Worm (Caenorhabditis elegans) whole organism, young adult: ENCODE data around the gene Y43B11AR.1.

ENCODE experiments used
- B0035.1 ChIP-seq: sonication (generic microtip); optimal IDR thresholded peaks from 2 replicates; lab custom pipeline; 2016; ENCODE audit warnings: missing genetic modification characterization, mild to moderate bottlenecking, missing compliant biosample characterization, missing genotype, missing genetic modification reagents
- B0261.1 ChIP-seq: sonication (generic microtip); optimal IDR thresholded peaks from 2 replicates; lab custom pipeline; 2016; ENCODE audit warnings: mild to moderate bottlenecking, missing genetic modification characterization, moderate library complexity, missing compliant biosample characterization
- C06A6.2 ChIP-seq: fragments of 200-800 bp; sonication (Bioruptor generic); conservative IDR thresholded peaks from 2 replicates; pipeline ENCODE4 v1.3.6; 2022; ENCODE audit warnings: missing genetic modification characterization, missing compliant biosample characterization
- F33H1.4 ChIP-seq: fragments of 200-800 bp; sonication (Bioruptor generic); IDR thresholded peaks from 2 replicates; pipeline ENCODE4 v1.3.6; 2022; ENCODE audit warnings: missing genetic modification reagents, missing genetic modification characterization, missing compliant biosample characterization
- F57C9.4 ChIP-seq: sonication (generic microtip); optimal IDR thresholded peaks from 2 replicates; lab custom pipeline; 2017; ENCODE audit warnings: mild to moderate bottlenecking, missing genetic modification characterization, missing compliant biosample characterization
- K11D2.4 ChIP-seq: fragments of 200-800 bp; sonication (Bioruptor generic); IDR thresholded peaks from 2 replicates; pipeline ENCODE4 v1.3.6; 2022; ENCODE audit warnings: missing genetic modification reagents, missing genetic modification characterization, missing compliant biosample characterization
- K12H6.12 ChIP-seq: fragments of 200-800 bp; sonication (Bioruptor generic); optimal IDR thresholded peaks from 2 replicates; lab custom pipeline; 2018; ENCODE audit warnings: mild to moderate bottlenecking, missing genetic modification characterization, missing compliant biosample characterization
- Y67H2A.10 ChIP-seq: fragments of 200-800 bp; sonication (Bioruptor generic); conservative IDR thresholded peaks from 2 replicates; pipeline ENCODE4 v1.3.6; 2022; ENCODE audit warnings: missing genetic modification reagents, missing genetic modification characterization, missing compliant biosample characterization
- Y79H2A.3 ChIP-seq: fragments of 200-800 bp; sonication (Bioruptor generic); conservative IDR thresholded peaks from 2 replicates; pipeline ENCODE4 v1.3.6; 2022; ENCODE audit warnings: missing genetic modification reagents, missing genetic modification characterization, missing compliant biosample characterization
- aptf-2 ChIP-seq: fragments of 200-800 bp; sonication (Bioruptor generic); conservative IDR thresholded peaks from 2 replicates; pipeline ENCODE4 v1.3.6; 2022; ENCODE audit warnings: missing genetic modification reagents, missing genetic modification characterization, missing compliant biosample characterization
- athp-1 ChIP-seq: sonication (generic microtip); optimal IDR thresholded peaks from 2 replicates; lab custom pipeline; 2017; ENCODE audit warnings: mild to moderate bottlenecking, missing genetic modification characterization, missing compliant biosample characterization
- attf-3 ChIP-seq: fragments of 200-800 bp; sonication (Bioruptor generic); conservative IDR thresholded peaks from 2 replicates; pipeline ENCODE4 v1.3.6; 2022; ENCODE audit warnings: missing genetic modification reagents, missing genetic modification characterization, missing compliant biosample characterization
- attf-5 ChIP-seq: fragments of 200-800 bp; sonication (Bioruptor generic); optimal IDR thresholded peaks from 2 replicates; lab custom pipeline; 2018; ENCODE audit warnings: mild to moderate bottlenecking, missing genetic modification characterization, missing compliant biosample characterization
- bed-1 ChIP-seq: fragments of 200-800 bp; sonication (Bioruptor generic); IDR thresholded peaks from 2 replicates; pipeline ENCODE4 v1.3.6; 2022; ENCODE audit warnings: missing genetic modification reagents, missing genetic modification characterization, missing compliant biosample characterization
- ceh-27 ChIP-seq: fragments of 200-800 bp; sonication (Bioruptor generic); optimal IDR thresholded peaks from 2 replicates; lab custom pipeline; 2018; ENCODE audit warnings: mild to moderate bottlenecking, missing genetic modification characterization, moderate library complexity, missing compliant biosample characterization
- ceh-58 ChIP-seq: fragments of 200-800 bp; sonication (Bioruptor generic); IDR thresholded peaks from 2 replicates; pipeline ENCODE4 v1.3.6; 2022; ENCODE audit warnings: missing genetic modification characterization, missing compliant biosample characterization
- chd-7 ChIP-seq: sonication (generic microtip); optimal IDR thresholded peaks from 2 replicates; lab custom pipeline; 2016; ENCODE audit warnings: mild to moderate bottlenecking, missing genetic modification characterization, moderate library complexity, missing compliant biosample characterization
- dpff-1 ChIP-seq: sonication (generic microtip); optimal IDR thresholded peaks from 2 replicates; lab custom pipeline; 2017; ENCODE audit warnings: mild to moderate bottlenecking, missing genetic modification characterization, missing compliant biosample characterization
- dpl-1 ChIP-seq: fragments of 150-350 bp; optimal IDR thresholded peaks from 2 replicates; lab custom pipeline; 2014; ENCODE audit warnings: missing biosample characterization, missing genetic modification reagents, missing genetic modification characterization
- egl-18 ChIP-seq: fragments of 200-800 bp; sonication (Bioruptor generic); IDR thresholded peaks from 2 replicates; pipeline ENCODE4 v1.3.6; 2022; ENCODE audit warnings: missing genetic modification reagents, missing genetic modification characterization, missing compliant biosample characterization
- egrh-3 ChIP-seq: fragments of 200-800 bp; sonication (Bioruptor generic); IDR thresholded peaks from 2 replicates; pipeline ENCODE4 v1.3.6; 2022; ENCODE audit warnings: missing genetic modification reagents, missing genetic modification characterization, missing compliant biosample characterization
- ekl-4 ChIP-seq: fragments of 200-800 bp; sonication (Bioruptor generic); IDR thresholded peaks from 2 replicates; pipeline ENCODE4 v1.3.6; 2022; ENCODE audit warnings: missing genetic modification reagents, missing genetic modification characterization, missing compliant biosample characterization
- fkh-3 ChIP-seq: sonication (generic microtip); optimal IDR thresholded peaks from 2 replicates; lab custom pipeline; 2016; ENCODE audit warnings: mild to moderate bottlenecking, missing genetic modification characterization, missing compliant biosample characterization
- gei-17 ChIP-seq: fragments of 200-800 bp; sonication (Bioruptor generic); optimal IDR thresholded peaks from 2 replicates; lab custom pipeline; 2018; ENCODE audit warnings: mild to moderate bottlenecking, missing genetic modification characterization, missing compliant biosample characterization
- lin-40 ChIP-seq: sonication (generic microtip); optimal IDR thresholded peaks from 2 replicates; lab custom pipeline; 2016; ENCODE audit warnings: missing genetic modification characterization, mild to moderate bottlenecking, missing compliant biosample characterization, missing genotype, missing genetic modification reagents
- lin-54 ChIP-seq: fragments of 200-800 bp; sonication (Bioruptor generic); optimal IDR thresholded peaks from 2 replicates; lab custom pipeline; 2018; ENCODE audit warnings: mild to moderate bottlenecking, missing genetic modification characterization, missing compliant biosample characterization
- lir-1 ChIP-seq: fragments of 200-800 bp; sonication (Bioruptor generic); conservative IDR thresholded peaks from 2 replicates; pipeline ENCODE4 v1.3.6; 2022; ENCODE audit warnings: missing genetic modification reagents, missing genetic modification characterization, missing compliant biosample characterization
- lsl-1 ChIP-seq: fragments of 200-800 bp; sonication (Bioruptor generic); optimal IDR thresholded peaks from 2 replicates; lab custom pipeline; 2018; ENCODE audit warnings: mild to moderate bottlenecking, missing genetic modification characterization, moderate library complexity, missing compliant biosample characterization
- lsy-27 ChIP-seq: sonication (generic microtip); optimal IDR thresholded peaks from 2 replicates; lab custom pipeline; 2017; ENCODE audit warnings: missing genetic modification characterization, mild to moderate bottlenecking, missing compliant biosample characterization, antibody characterized with exemption, missing genotype, borderline replicate concordance; ENCODE audit not compliant: insufficient read depth
- madf-3 ChIP-seq: fragments of 200-800 bp; sonication (Bioruptor generic); IDR thresholded peaks from 2 replicates; pipeline ENCODE4 v1.3.6; 2022; ENCODE audit warnings: missing genetic modification reagents, missing genetic modification characterization, missing compliant biosample characterization
- madf-8 ChIP-seq: fragments of 200-800 bp; sonication (Bioruptor generic); conservative IDR thresholded peaks from 2 replicates; pipeline ENCODE4 v1.3.6; 2022; ENCODE audit warnings: missing genetic modification reagents, missing genetic modification characterization, missing compliant biosample characterization
- mxl-1 ChIP-seq: sonication (generic microtip); optimal IDR thresholded peaks from 2 replicates; lab custom pipeline; 2016; ENCODE audit warnings: missing genetic modification characterization, missing compliant biosample characterization
- nfya-1 ChIP-seq: sonication (generic microtip); optimal IDR thresholded peaks from 2 replicates; lab custom pipeline; 2017; ENCODE audit warnings: antibody characterized with exemption, missing compliant biosample characterization, missing genetic modification characterization, borderline replicate concordance; ENCODE audit not compliant: insufficient read depth
- nfya-2 ChIP-seq: fragments of 200-800 bp; sonication (Bioruptor generic); IDR thresholded peaks from 2 replicates; pipeline ENCODE4 v1.3.6; 2022; ENCODE audit warnings: missing genetic modification reagents, missing genetic modification characterization, missing compliant biosample characterization
- nhr-120 ChIP-seq: fragments of 200-800 bp; sonication (Bioruptor generic); IDR thresholded peaks from 2 replicates; pipeline ENCODE4 v1.3.6; 2022; ENCODE audit warnings: missing genetic modification characterization, missing compliant biosample characterization
- nhr-179 ChIP-seq: sonication (generic microtip); optimal IDR thresholded peaks from 2 replicates; lab custom pipeline; 2016; ENCODE audit warnings: mild to moderate bottlenecking, missing genetic modification characterization, missing compliant biosample characterization
- nhr-90 ChIP-seq: sonication (generic microtip); optimal IDR thresholded peaks from 2 replicates; lab custom pipeline; 2016; ENCODE audit warnings: missing genotype, mild to moderate bottlenecking, missing genetic modification characterization, missing compliant biosample characterization
- rec-8 ChIP-seq, 2 experiments: sonication (generic microtip); optimal IDR thresholded peaks; 2 replicates each; lab custom pipeline; 2016; ENCODE audit warnings: mild to moderate bottlenecking in 2 of 2, missing genetic modification characterization in 2 of 2, missing genetic modification reagents in 2 of 2, missing genotype in 2 of 2, missing biosample characterization in 1 of 2, missing compliant biosample characterization in 1 of 2, moderate library complexity in 1 of 2
- sea-2 ChIP-seq: fragments of 200-800 bp; sonication (Bioruptor generic); IDR thresholded peaks from 2 replicates; pipeline ENCODE4 v1.3.6; 2022; ENCODE audit warnings: missing genetic modification characterization, missing compliant biosample characterization
- snpc-1.3 ChIP-seq: sonication (generic microtip); optimal IDR thresholded peaks from 2 replicates; lab custom pipeline; 2017; ENCODE audit warnings: missing genetic modification characterization, mild to moderate bottlenecking, missing compliant biosample characterization, antibody characterized with exemption, moderate library complexity, missing genotype, missing genetic modification reagents; ENCODE audit not compliant: insufficient read depth
- tbp1 ChIP-seq: fragments of 200-800 bp; sonication (Bioruptor generic); optimal IDR thresholded peaks from 2 replicates; lab custom pipeline; 2018; ENCODE audit warnings: mild to moderate bottlenecking, missing genetic modification characterization, missing compliant biosample characterization
- unc-62 ChIP-seq: fragments of 150-350 bp; optimal IDR thresholded peaks from 2 replicates; lab custom pipeline; 2014; ENCODE audit warnings: missing biosample characterization, missing genetic modification reagents, missing genetic modification characterization
- xnd-1 ChIP-seq: sonication (generic microtip); optimal IDR thresholded peaks from 2 replicates; lab custom pipeline; 2016; ENCODE audit warnings: missing genotype, missing genetic modification reagents, missing genetic modification characterization, missing compliant biosample characterization
- ztf-18 ChIP-seq: sonication (generic microtip); optimal IDR thresholded peaks from 2 replicates; lab custom pipeline; 2016; ENCODE audit warnings: missing genotype, mild to moderate bottlenecking, missing genetic modification characterization, missing compliant biosample characterization
- ztf-25 ChIP-seq: fragments of 200-800 bp; sonication (Bioruptor generic); IDR thresholded peaks from 2 replicates; pipeline ENCODE4 v1.3.6; 2022; ENCODE audit warnings: missing genetic modification reagents, missing genetic modification characterization, missing compliant biosample characterization
- ztf-26 ChIP-seq: sonication (generic microtip); optimal IDR thresholded peaks from 2 replicates; lab custom pipeline; 2017; ENCODE audit warnings: missing genetic modification characterization, missing compliant biosample characterization
- ztf-3 ChIP-seq: fragments of 200-800 bp; sonication (Bioruptor generic); optimal IDR thresholded peaks from 2 replicates; lab custom pipeline; 2018; ENCODE audit warnings: mild to moderate bottlenecking, missing genetic modification characterization, missing compliant biosample characterization

The Y43B11AR.1 gene

DNA sequence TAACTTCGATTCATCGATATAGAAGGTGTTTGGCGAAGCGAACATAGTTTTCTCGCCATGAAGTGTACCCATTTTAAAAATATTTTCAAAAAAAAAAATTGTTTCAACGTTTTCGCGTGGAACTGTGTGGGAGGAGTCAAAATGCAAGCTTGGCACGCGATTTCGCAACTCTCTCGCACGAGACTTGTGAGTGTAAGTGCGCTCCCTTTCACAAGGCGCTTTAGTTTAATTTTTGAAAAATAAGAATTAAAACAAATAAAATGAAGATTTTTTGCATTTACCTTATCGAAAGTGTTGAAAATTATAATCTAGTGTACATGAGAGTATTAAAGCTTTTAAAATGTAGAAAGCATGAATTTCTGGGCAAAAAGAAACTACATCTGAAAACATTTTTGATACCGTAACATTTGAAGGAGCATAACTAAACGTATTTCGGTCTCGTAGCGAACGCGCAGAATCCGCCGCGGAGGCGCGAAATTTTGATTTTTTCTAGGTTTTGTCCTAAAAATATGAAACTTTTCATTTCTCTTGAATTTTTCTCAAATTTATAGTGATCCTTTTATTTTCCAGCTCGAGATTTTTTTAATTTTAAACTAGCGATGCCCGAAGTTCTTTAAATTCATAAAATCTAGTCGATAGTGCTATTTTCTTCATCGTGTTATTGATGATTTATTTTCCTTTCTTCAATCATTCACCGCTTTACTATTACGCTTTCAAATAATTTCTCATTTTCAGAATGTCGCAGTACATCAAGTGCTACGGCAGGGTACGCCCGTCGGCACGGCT lies 41.6 kb upstream of the Y43B11AR.1 start, which contains the start of the genes cogc-2 and klp-18:
Gene cogc-2, minus strand, starts transcription at position 105 of the 786 bp plus-strand sequence.
Gene klp-18, plus strand, starts transcription at position 736 of the 786 bp plus-strand sequence.
- TF ChIP-seq Y67H2A.10 (GFP tag; lab: Robert Waterston, UW) (no peak), lir-1 (GFP tag; lab: Robert Waterston, UW) (peak; percentile 75), K12H6.12 (tag; lab: Kevin White, UChicago) (peak; percentile 20), F33H1.4 (GFP tag; lab: Robert Waterston, UW) (peak; percentile 99), nhr-120 (GFP tag; lab: Robert Waterston, UW) (no peak), C06A6.2 (GFP tag; lab: Robert Waterston, UW) (0 out of 2 replicates have a peak, but pooled peaks have one; percentile 47), lin-40 (tag; lab: Kevin White, UChicago) (peak; percentile 62), B0035.1 (tag; lab: Kevin White, UChicago) (no peak), nhr-90 (tag; lab: Kevin White, UChicago) (no peak), xnd-1 (tag; lab: Kevin White, UChicago) (peak; percentile 100), rec-8 (tag; optimal IDR thresholded peaks at IDR 0.05; lab: Kevin White, UChicago) (no peak), Y79H2A.3 (0 out of 2 replicates have a peak, but pooled peaks have one; percentile 26), egl-18 (GFP tag; lab: Robert Waterston, UW) (no peak), aptf-2 (no peak), snpc-1.3 (tag; lab: Kevin White, UChicago) (peak; percentile 45), K11D2.4 (GFP tag; lab: Robert Waterston, UW) (peak; percentile 49; the same call in 1 of the 2 replicates), egrh-3 (0 out of 2 replicates have a peak, but pooled peaks have one; percentile 20), lsy-27 (tag; lab: Kevin White, UChicago) (no peak), F57C9.4 (tag; lab: Kevin White, UChicago) (no peak), unc-62 (no peak), nfya-2 (no peak), athp-1 (tag; lab: Kevin White, UChicago) (peak; percentile 78), sea-2 (no peak), attf-3 (GFP tag; lab: Robert Waterston, UW) (0 out of 2 replicates have a peak, but pooled peaks have one; percentile 32), chd-7 (tag; lab: Kevin White, UChicago) (peak; percentile 10), mxl-1 (tag; lab: Kevin White, UChicago) (no peak), dpff-1 (tag; lab: Kevin White, UChicago) (no peak), nhr-179 (tag; lab: Kevin White, UChicago) (no peak), bed-1 (GFP tag; lab: Robert Waterston, UW) (no peak), ztf-26 (tag; lab: Kevin White, UChicago) (no peak), ekl-4 (GFP tag; lab: Robert Waterston, UW) (peak; percentile 88), ztf-3 (no peak), ceh-58 (GFP tag; lab: Robert Waterston, UW) (no peak), ztf-25 (0 out of 2 replicates have a peak, but pooled peaks have one; percentile 23), ztf-18 (peak; percentile 84), madf-3 (GFP tag; lab: Robert Waterston, UW) (peak; percentile 94), dpl-1 (GFP tag; lab: Kevin White, UChicago) (peak; percentile 84), attf-5 (GFP tag; lab: Kevin White, UChicago) (peak; percentile 84), madf-8 (GFP tag; lab: Robert Waterston, UW) (peak; percentile 100), fkh-3 (tag; lab: Kevin White, UChicago) (no peak), nfya-1 (tag; lab: Kevin White, UChicago) (no peak), ceh-27 (GFP tag; lab: Kevin White, UChicago) (peak; percentile 52), gei-17 (GFP tag; lab: Kevin White, UChicago) (no peak), B0261.1 (no peak), tbp1 (peak; percentile 62), lsl-1 (GFP tag; lab: Kevin White, UChicago) (peak; percentile 99), lin-54 (GFP tag; lab: Kevin White, UChicago) (peak; percentile 85)
